Fruit fly (Drosophila melanogaster) whole organism, embryonic: ENCODE results near the gene CG43796.
A peak's percentile ranks its signal among the peaks of the same experiment; 100 is the strongest.

ENCODE experiments used
- Ada2b ChIP-seq: fragments of 200-800 bp; sonication (Bioruptor generic); IDR thresholded peaks from 2 replicates; pipeline ENCODE4 v1.3.6; 2022; ENCODE audit warnings: missing biosample characterization, missing genetic modification characterization
- Bteb2 ChIP-seq: fragments of 200-800 bp; sonication (Bioruptor generic); optimal IDR thresholded peaks from 2 replicates; lab custom pipeline; 2016; ENCODE audit warnings: missing biosample characterization, missing genetic modification characterization
- CG10267 ChIP-seq: fragments of 200-800 bp; sonication (Bioruptor generic); optimal IDR thresholded peaks from 2 replicates; lab custom pipeline; 2018; ENCODE audit warnings: missing biosample characterization, mild to moderate bottlenecking, missing genetic modification characterization, moderate library complexity
- CG10366 ChIP-seq: fragments of 200-800 bp; sonication (Bioruptor generic); IDR thresholded peaks from 2 replicates; pipeline ENCODE4 v1.3.6; 2022; ENCODE audit warnings: missing biosample characterization, missing genetic modification characterization
- CG10979 ChIP-seq: fragments of 200-800 bp; sonication (Bioruptor generic); optimal IDR thresholded peaks from 2 replicates; lab custom pipeline; 2018; ENCODE audit warnings: missing biosample characterization, mild to moderate bottlenecking, missing genetic modification characterization, moderate library complexity
- CG12071 ChIP-seq: fragments of 200-800 bp; sonication (Bioruptor generic); optimal IDR thresholded peaks from 3 replicates; lab custom pipeline; 2018; ENCODE audit warnings: missing biosample characterization, mild to moderate bottlenecking, missing genetic modification characterization
- CG13296 ChIP-seq: fragments of 200-800 bp; sonication (Bioruptor generic); optimal IDR thresholded peaks from 3 replicates; lab custom pipeline; 2018; ENCODE audit warnings: missing biosample characterization, mild to moderate bottlenecking, missing genetic modification characterization
- CG13894 ChIP-seq: fragments of 200-800 bp; sonication (Bioruptor generic); optimal IDR thresholded peaks from 3 replicates; lab custom pipeline; 2018; ENCODE audit warnings: missing biosample characterization, mild to moderate bottlenecking, missing genetic modification characterization, moderate library complexity
- CG14050 ChIP-seq: fragments of 200-800 bp; sonication (Bioruptor generic); IDR thresholded peaks from 3 replicates; pipeline ENCODE4 v1.3.6; 2022; ENCODE audit warnings: missing biosample characterization, missing genetic modification characterization
- CG17612 ChIP-seq: fragments of 200-800 bp; sonication (Bioruptor generic); IDR thresholded peaks from 2 replicates; pipeline ENCODE4 v1.3.6; 2022; ENCODE audit warnings: missing biosample characterization, missing genetic modification characterization
- CG18476 ChIP-seq: fragments of 200-800 bp; sonication (Bioruptor generic); optimal IDR thresholded peaks from 2 replicates; lab custom pipeline; 2016; ENCODE audit warnings: missing biosample characterization, mild to moderate bottlenecking, missing genetic modification characterization
- CG2202 ChIP-seq: fragments of 200-800 bp; sonication (Bioruptor generic); optimal IDR thresholded peaks from 2 replicates; lab custom pipeline; 2018; ENCODE audit warnings: missing biosample characterization, mild to moderate bottlenecking, missing genetic modification characterization
- CG30403 ChIP-seq: fragments of 200-800 bp; sonication (Bioruptor generic); optimal IDR thresholded peaks from 3 replicates; lab custom pipeline; 2016; ENCODE audit warnings: missing biosample characterization, missing genetic modification characterization
- CG31441 ChIP-seq: fragments of 200-800 bp; sonication (Bioruptor generic); IDR thresholded peaks from 2 replicates; pipeline ENCODE4 v1.3.6; 2022; ENCODE audit warnings: missing biosample characterization, missing genetic modification characterization
- CG3838 ChIP-seq: fragments of 200-800 bp; sonication (Bioruptor generic); optimal IDR thresholded peaks from 3 replicates; lab custom pipeline; 2016; ENCODE audit warnings: missing biosample characterization, missing genetic modification characterization
- CG4360 ChIP-seq: fragments of 200-800 bp; sonication (Bioruptor generic); IDR thresholded peaks from 2 replicates; pipeline ENCODE4 v1.3.6; 2022; ENCODE audit warnings: missing biosample characterization, missing genetic modification characterization
- CG6683 ChIP-seq: fragments of 200-800 bp; sonication (Bioruptor generic); optimal IDR thresholded peaks from 2 replicates; lab custom pipeline; 2017; ENCODE audit warnings: missing biosample characterization, mild to moderate bottlenecking, missing genetic modification characterization, missing genetic modification reagents
- CG6813 ChIP-seq: fragments of 200-800 bp; sonication (Bioruptor generic); optimal IDR thresholded peaks from 2 replicates; lab custom pipeline; 2017; ENCODE audit warnings: missing biosample characterization, missing genetic modification characterization, mild to moderate bottlenecking, moderate library complexity, missing genetic modification reagents
- CG8290 ChIP-seq, 3 experiments: fragments of 200-800 bp; sonication (Bioruptor generic); optimal IDR thresholded peaks; 2 replicates each; lab custom pipeline; 2016 to 2019; ENCODE audit warnings: missing biosample characterization in 3 of 3, missing genetic modification characterization in 3 of 3, mild to moderate bottlenecking in 2 of 3, moderate library complexity in 1 of 3
- CG9727 ChIP-seq: fragments of 200-800 bp; sonication (Bioruptor generic); optimal IDR thresholded peaks from 3 replicates; lab custom pipeline; 2017; ENCODE audit warnings: missing biosample characterization, mild to moderate bottlenecking, missing genetic modification characterization
- CG9932 ChIP-seq: fragments of 200-800 bp; sonication (Bioruptor generic); IDR thresholded peaks from 2 replicates; pipeline ENCODE4 v1.3.6; 2022; ENCODE audit warnings: missing biosample characterization, missing genetic modification characterization
- Doc3 ChIP-seq: fragments of 200-800 bp; sonication (Bioruptor generic); IDR thresholded peaks from 3 replicates; pipeline ENCODE4 v1.3.6; 2022; ENCODE audit warnings: missing biosample characterization, missing genetic modification characterization; ENCODE audit not compliant: partially characterized antibody
- Fer2 ChIP-seq: fragments of 200-800 bp; sonication (Bioruptor generic); optimal IDR thresholded peaks from 2 replicates; lab custom pipeline; 2018; ENCODE audit warnings: missing biosample characterization, mild to moderate bottlenecking, missing genetic modification characterization, moderate library complexity
- Hey ChIP-seq: fragments of 200-800 bp; sonication (Bioruptor generic); optimal IDR thresholded peaks from 3 replicates; lab custom pipeline; 2018; ENCODE audit warnings: missing biosample characterization, mild to moderate bottlenecking, missing genetic modification characterization
- Hr39 ChIP-seq: fragments of >200 bp; optimal IDR thresholded peaks from 2 replicates; lab custom pipeline; 2017
- Hsf ChIP-seq: fragments of 200-800 bp; sonication (Bioruptor generic); optimal IDR thresholded peaks from 3 replicates; lab custom pipeline; 2016; ENCODE audit warnings: missing biosample characterization, missing genetic modification characterization
- MBD-R2 ChIP-seq: fragments of 200-800 bp; sonication (Bioruptor generic); IDR thresholded peaks from 2 replicates; pipeline ENCODE4 v1.3.6; 2022; ENCODE audit warnings: missing biosample characterization, missing genetic modification characterization
- Med ChIP-seq: fragments of 200-800 bp; sonication (Bioruptor generic); peaks from one replicate; lab custom pipeline; 2016; ENCODE audit warnings: missing biosample characterization, missing genetic modification characterization, mild to moderate bottlenecking, inconsistent platforms, moderate library complexity
- NC2α ChIP-seq: fragments of 200-800 bp; sonication (Bioruptor generic); optimal IDR thresholded peaks from 2 replicates; lab custom pipeline; 2016; ENCODE audit warnings: missing biosample characterization, missing genetic modification characterization
- Nf-YA ChIP-seq: fragments of 200-800 bp; sonication (Bioruptor generic); IDR thresholded peaks from 2 replicates; pipeline ENCODE4 v1.3.6; 2022; ENCODE audit warnings: missing biosample characterization, missing genetic modification characterization
- Scr ChIP-seq: fragments of 200-800 bp; sonication (Bioruptor generic); IDR thresholded peaks from 2 replicates; pipeline ENCODE4 v1.3.6; 2022; ENCODE audit warnings: missing biosample characterization, missing genetic modification characterization; ENCODE audit not compliant: partially characterized antibody
- ap ChIP-seq: fragments of 200-800 bp; sonication (Bioruptor generic); IDR thresholded peaks from 2 replicates; pipeline ENCODE4 v1.3.6; 2022; ENCODE audit warnings: missing biosample characterization, missing genetic modification characterization
- disco-r ChIP-seq: fragments of 200-800 bp; sonication (Bioruptor generic); optimal IDR thresholded peaks from 2 replicates; lab custom pipeline; 2016; ENCODE audit warnings: missing biosample characterization, missing genetic modification characterization
- dmrt99B ChIP-seq: fragments of 200-800 bp; sonication (Bioruptor generic); optimal IDR thresholded peaks from 2 replicates; lab custom pipeline; 2018; ENCODE audit warnings: missing biosample characterization, mild to moderate bottlenecking, missing genetic modification characterization, moderate library complexity
- esg ChIP-seq: fragments of 200-800 bp; sonication (Bioruptor generic); conservative IDR thresholded peaks from 2 replicates; pipeline ENCODE4 v1.3.6; 2022; ENCODE audit warnings: missing biosample characterization, missing genetic modification characterization
- fd64A ChIP-seq: fragments of 200-800 bp; sonication (Bioruptor generic); optimal IDR thresholded peaks from 3 replicates; lab custom pipeline; 2018; ENCODE audit warnings: missing biosample characterization, mild to moderate bottlenecking, missing genetic modification characterization
- gem ChIP-seq: fragments of 200-800 bp; sonication (Bioruptor generic); optimal IDR thresholded peaks from 2 replicates; lab custom pipeline; 2019; ENCODE audit warnings: missing biosample characterization, mild to moderate bottlenecking, missing genetic modification characterization, moderate library complexity
- h ChIP-seq: fragments of >200 bp; optimal IDR thresholded peaks from 2 replicates; lab custom pipeline; 2017
- kah ChIP-seq: fragments of 200-800 bp; sonication (Bioruptor generic); optimal IDR thresholded peaks from 2 replicates; lab custom pipeline; 2018; ENCODE audit warnings: missing biosample characterization, mild to moderate bottlenecking, missing genetic modification characterization
- nerfin-2 ChIP-seq: fragments of 200-800 bp; sonication (Bioruptor generic); IDR thresholded peaks from 2 replicates; pipeline ENCODE4 v1.3.6; 2022; ENCODE audit warnings: missing biosample characterization, missing genetic modification characterization; ENCODE audit not compliant: partially characterized antibody
- pb ChIP-seq: fragments of 200-800 bp; sonication (Bioruptor generic); optimal IDR thresholded peaks from 3 replicates; lab custom pipeline; 2016; ENCODE audit warnings: missing biosample characterization, missing genetic modification characterization
- pum ChIP-seq: fragments of 200-800 bp; sonication (Bioruptor generic); optimal IDR thresholded peaks from 2 replicates; lab custom pipeline; 2016; ENCODE audit warnings: missing biosample characterization, missing genetic modification characterization
- ranshi ChIP-seq: fragments of 200-800 bp; sonication (Bioruptor generic); IDR thresholded peaks from 2 replicates; pipeline ENCODE4 v1.3.6; 2022; ENCODE audit warnings: missing biosample characterization, missing genetic modification characterization
- rib ChIP-seq: fragments of 200-800 bp; sonication (Bioruptor generic); IDR thresholded peaks from 2 replicates; pipeline ENCODE4 v1.3.6; 2022; ENCODE audit warnings: missing biosample characterization, missing genetic modification characterization
- salm ChIP-seq: fragments of 200-800 bp; sonication (Bioruptor generic); optimal IDR thresholded peaks from 2 replicates; lab custom pipeline; 2018; ENCODE audit warnings: missing biosample characterization, mild to moderate bottlenecking, missing genetic modification characterization
- sim ChIP-seq: fragments of 200-800 bp; sonication (Bioruptor generic); IDR thresholded peaks from 2 replicates; pipeline ENCODE4 v1.3.6; 2022; ENCODE audit warnings: missing biosample characterization, missing genetic modification characterization
- sima ChIP-seq: fragments of 200-800 bp; sonication (Bioruptor generic); optimal IDR thresholded peaks from 2 replicates; lab custom pipeline; 2016; ENCODE audit warnings: missing biosample characterization, missing genetic modification characterization
- slp2 ChIP-seq: fragments of 200-800 bp; sonication (Bioruptor generic); optimal IDR thresholded peaks from 2 replicates; lab custom pipeline; 2016; ENCODE audit warnings: missing biosample characterization, missing genetic modification characterization
- sna ChIP-seq: fragments of 200-800 bp; sonication (Bioruptor generic); IDR thresholded peaks from 2 replicates; pipeline ENCODE4 v1.3.6; 2022; ENCODE audit warnings: missing biosample characterization, missing genetic modification characterization; ENCODE audit not compliant: partially characterized antibody
- so ChIP-seq: fragments of 200-800 bp; sonication (Bioruptor generic); IDR thresholded peaks from 3 replicates; pipeline ENCODE4 v1.3.6; 2022; ENCODE audit warnings: missing biosample characterization, missing genetic modification characterization
- sr ChIP-seq: fragments of 200-800 bp; sonication (Bioruptor generic); IDR thresholded peaks from 3 replicates; pipeline ENCODE4 v1.3.6; 2022; ENCODE audit warnings: missing biosample characterization, missing genetic modification characterization
- tx ChIP-seq: fragments of 200-800 bp; sonication (Bioruptor generic); optimal IDR thresholded peaks from 2 replicates; lab custom pipeline; 2016; ENCODE audit warnings: missing biosample characterization, missing genetic modification characterization

The CG43796 gene

dm6 chr2L:8517256-8517694 is 35.1 kb downstream of the CG43796 start, which contains the start of the genes mRpL51 and Uba4 (continued):
- TF ChIP-seq sima (GFP tag; lab: Kevin White, UChicago) = no peak
- peak; percentile 7 for TF ChIP-seq Hsf (GFP tag; lab: Kevin White, UChicago)
- TF ChIP-seq Bteb2 (GFP tag; lab: Kevin White, UChicago) = peak; percentile 7
- peak; percentile 41; the same call in 1 of the 2 replicates for TF ChIP-seq nerfin-2
- no peak for TF ChIP-seq CG6683 (GFP tag; lab: Kevin White, UChicago)
- TF ChIP-seq sim (GFP tag; lab: Robert Waterston, UW) = no peak
- no peak for TF ChIP-seq Hr39 (lab: Kevin White, UChicago)
- TF ChIP-seq pum (GFP tag; lab: Kevin White, UChicago) = peak; percentile 25
- TF ChIP-seq CG10366 (GFP tag; lab: Robert Waterston, UW) = no peak
- TF ChIP-seq Ada2b (GFP tag; lab: Robert Waterston, UW) = no peak
- TF ChIP-seq CG8290 (GFP tag; optimal IDR thresholded peaks at IDR 0.05; lab: Kevin White, UChicago) = no peak
- TF ChIP-seq CG8290 (tag; optimal IDR thresholded peaks at IDR 0.05; lab: Kevin White, UChicago) = no peak
- peak; percentile 18 for TF ChIP-seq CG10979 (tag; lab: Kevin White, UChicago)
- no peak for TF ChIP-seq CG17612
- peak; percentile 37 for TF ChIP-seq CG18476 (GFP tag; lab: Kevin White, UChicago)
- TF ChIP-seq CG6813 (GFP tag; lab: Kevin White, UChicago) = no peak
- TF ChIP-seq CG4360 = no peak
- TF ChIP-seq kah (GFP tag; lab: Kevin White, UChicago) = no peak
- no peak for TF ChIP-seq CG13894
- TF ChIP-seq CG14050 = no peak
- peak; percentile 9 for TF ChIP-seq CG13296
- no peak for TF ChIP-seq ranshi (GFP tag; lab: Robert Waterston, UW)
- TF ChIP-seq CG9932 (GFP tag; lab: Robert Waterston, UW) = peak; percentile 32; the same call in 1 of the 2 replicates
- no peak for TF ChIP-seq gem
- TF ChIP-seq Fer2 (tag; lab: Kevin White, UChicago) = no peak
- TF ChIP-seq so (GFP tag; lab: Robert Waterston, UW) = no peak
- no peak for TF ChIP-seq Nf-YA (GFP tag; lab: Robert Waterston, UW)
- TF ChIP-seq disco-r (GFP tag; lab: Kevin White, UChicago) = no peak
- no peak for TF ChIP-seq CG12071
- TF ChIP-seq sna (GFP tag; lab: Robert Waterston, UW) = peak; percentile 78; the same call in 1 of the 2 replicates
- no peak for TF ChIP-seq ap (GFP tag; lab: Robert Waterston, UW)
- TF ChIP-seq fd64A = no peak
- no peak for TF ChIP-seq esg (GFP tag; lab: Robert Waterston, UW)
- no peak for TF ChIP-seq slp2 (GFP tag; lab: Kevin White, UChicago)
- no peak for TF ChIP-seq h (lab: Kevin White, UChicago)
- TF ChIP-seq salm (tag; lab: Kevin White, UChicago) = no peak
- TF ChIP-seq CG30403 (GFP tag; lab: Kevin White, UChicago) = peak; percentile 53
- TF ChIP-seq CG9727 (GFP tag; lab: Kevin White, UChicago) = peak; percentile 20
- TF ChIP-seq Hey (tag; lab: Kevin White, UChicago) = no peak
- TF ChIP-seq Doc3 (GFP tag; lab: Robert Waterston, UW) = peak; percentile 51; the same call in 1 of the 3 replicates
- peak; percentile 97 for TF ChIP-seq CG10267
- no peak for TF ChIP-seq CG3838 (GFP tag; lab: Kevin White, UChicago)
- TF ChIP-seq MBD-R2 (GFP tag; lab: Robert Waterston, UW) = peak; percentile 80; the same call in 1 of the 2 replicates
- no peak for TF ChIP-seq pb (GFP tag; lab: Kevin White, UChicago)
- no peak for TF ChIP-seq rib (GFP tag; lab: Robert Waterston, UW)
- no peak for TF ChIP-seq dmrt99B
- TF ChIP-seq NC2α (GFP tag; lab: Kevin White, UChicago) = no peak
- no peak for TF ChIP-seq sr (GFP tag; lab: Robert Waterston, UW)
- TF ChIP-seq Med (GFP tag; lab: Kevin White, UChicago) = peak; percentile 96
- TF ChIP-seq tx (GFP tag; lab: Kevin White, UChicago) = peak; percentile 33
- no peak for TF ChIP-seq CG2202 (tag; lab: Kevin White, UChicago)
- TF ChIP-seq CG31441 (GFP tag; lab: Robert Waterston, UW) = 0 out of 2 replicates have a peak, but pooled peaks have one; percentile 28
- TF ChIP-seq Scr = peak; percentile 66
